Fruit fly (Drosophila melanogaster) S2 (cell line): Measurements from ENCODE around the gene CG5116.

Experiments used
- CG8478 ChIP-seq: fragments of >200 bp; optimal IDR thresholded peaks from 2 replicates; lab custom pipeline; 2018
- CTCF ChIP-seq, 2 experiments: fragments of >200 bp; optimal IDR thresholded peaks; 2 replicates each; lab custom pipeline; 2018

CG5116 gene

dm6 chr3R:25482463-25483173 is at the start of gene CG5116, which contains the start of the genes XNP and CG42488:
TSS of gene CG5116 (plus strand) at chr3R:25483098.
TSS of gene XNP (minus strand) at chr3R:25482834.
TSS of gene CG42488 (plus strand) at chr3R:25483098.
- TF ChIP-seq CTCF (optimal IDR thresholded peaks at IDR 0.05; lab: Kevin White, UChicago) (no peak), CG8478 (lab: Kevin White, UChicago) (no peak)

dm6 chr3R:25437254-25437810 is 45.6 kb upstream of the CG5116 start:
- TF ChIP-seq CG8478 (lab: Kevin White, UChicago), result no peak
- TF ChIP-seq CTCF (optimal IDR thresholded peaks at IDR 0.05; lab: Kevin White, UChicago), result no peak

dm6 chr3R:25438353-25438986 is 44.4 kb upstream of the CG5116 start:
- TF ChIP-seq CG8478 (lab: Kevin White, UChicago) (no peak), CTCF (optimal IDR thresholded peaks at IDR 0.05; lab: Kevin White, UChicago) (no peak)

- TF ChIP-seq CG8478 (lab: Kevin White, UChicago), result no peak
- no peak for TF ChIP-seq CTCF (optimal IDR thresholded peaks at IDR 0.05; lab: Kevin White, UChicago)
These were observed 37.1 kb upstream of the CG5116 start for dm6 chr3R:25445546-25446400.

dm6 chr3R:25446482-25447300 is 36.2 kb upstream of the CG5116 start:
- TF ChIP-seq CG8478 (lab: Kevin White, UChicago) (no peak), CTCF (optimal IDR thresholded peaks at IDR 0.05; lab: Kevin White, UChicago) (no peak)

- TF ChIP-seq CG8478 (lab: Kevin White, UChicago) (no peak), CTCF (optimal IDR thresholded peaks at IDR 0.05; lab: Kevin White, UChicago) (no peak)
These were observed 35.4 kb upstream of the CG5116 start for dm6 chr3R:25447451-25447850.

- TF ChIP-seq CTCF (optimal IDR thresholded peaks at IDR 0.05; lab: Kevin White, UChicago), result no peak
- TF ChIP-seq CG8478 (lab: Kevin White, UChicago), result no peak
These were observed 34.6 kb upstream of the CG5116 start for dm6 chr3R:25448318-25448717.

- TF ChIP-seq CTCF (optimal IDR thresholded peaks at IDR 0.05; lab: Kevin White, UChicago) (no peak), CG8478 (lab: Kevin White, UChicago) (no peak)
These were observed 34.2 kb upstream of the CG5116 start for dm6 chr3R:25448737-25449136.

- TF ChIP-seq CG8478 (lab: Kevin White, UChicago) (no peak), CTCF (optimal IDR thresholded peaks at IDR 0.05; lab: Kevin White, UChicago) (no peak)
These were observed 31.1 kb upstream of the CG5116 start for dm6 chr3R:25451832-25452231.

- TF ChIP-seq CG8478 (lab: Kevin White, UChicago) (no peak), CTCF (optimal IDR thresholded peaks at IDR 0.05; lab: Kevin White, UChicago) (no peak)
These were observed 29.7 kb upstream of the CG5116 start for dm6 chr3R:25453150-25453680.

dm6 chr3R:25457097-25457496 is 25.8 kb upstream of the CG5116 start:
- TF ChIP-seq CTCF (optimal IDR thresholded peaks at IDR 0.05; lab: Kevin White, UChicago), result no peak
- no peak for TF ChIP-seq CG8478 (lab: Kevin White, UChicago)

dm6 chr3R:25459200-25459809 is 23.6 kb upstream of the CG5116 start:
- TF ChIP-seq CG8478 (lab: Kevin White, UChicago), result no peak
- no peak for TF ChIP-seq CTCF (optimal IDR thresholded peaks at IDR 0.05; lab: Kevin White, UChicago)

- TF ChIP-seq CG8478 (lab: Kevin White, UChicago) (no peak), CTCF (optimal IDR thresholded peaks at IDR 0.05; lab: Kevin White, UChicago) (no peak)
These were observed 22.2 kb upstream of the CG5116 start for dm6 chr3R:25460650-25461049.
